Worm (Caenorhabditis elegans): ENCODE measurements around the gene Y59H11AR.10.

Y59H11AR.10 gene

DNA sequence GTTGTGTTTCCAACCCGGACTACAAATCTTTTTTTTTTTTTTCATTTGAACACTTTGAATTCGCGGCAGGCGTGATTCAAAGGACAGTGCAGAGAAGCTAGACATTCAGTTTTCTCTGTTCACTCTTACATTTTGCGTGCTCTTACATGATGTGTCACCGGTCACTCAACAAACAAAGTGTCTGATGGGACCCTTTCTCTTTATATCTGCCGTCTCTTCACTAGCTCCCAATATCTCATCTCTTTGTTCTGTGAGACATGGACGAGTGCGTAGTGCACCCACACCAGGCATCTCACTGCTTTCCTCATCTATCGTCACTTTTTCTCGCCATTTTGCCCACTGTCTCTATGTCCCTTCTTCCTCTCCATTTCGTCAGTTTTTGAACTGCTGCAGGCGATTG lies 15.9 kb upstream of the Y59H11AR.10 start (continued):
- TF ChIP-seq unc-86 (tag; optimal IDR thresholded peaks at IDR 0.05) (peak; percentile 66), aha-1 (tag; optimal IDR thresholded peaks at IDR 0.05) (no peak), lin-15B (tag; optimal IDR thresholded peaks at IDR 0.05) (peak; percentile 55), grh-1 (GFP tag; IDR thresholded peaks at IDR 0.05) (no peak), hpl-2 (GFP tag; optimal IDR thresholded peaks at IDR 0.05) (no peak), snu-23 (GFP tag; optimal IDR thresholded peaks at IDR 0.05) (peak; percentile 58), C04F5.9 (tag; optimal IDR thresholded peaks at IDR 0.05) (no peak), hlh-4 (tag; optimal IDR thresholded peaks at IDR 0.05) (no peak), alr-1 (tag; optimal IDR thresholded peaks at IDR 0.05; ENCODE audit: borderline replicate concordance) (no peak), rnt-1 (tag; optimal IDR thresholded peaks at IDR 0.05) (peak; percentile 86), efl-1 (optimal IDR thresholded peaks at IDR 0.05) (peak; percentile 55 to 59), efl-1 (GFP tag; optimal IDR thresholded peaks at IDR 0.05 in 1 of 2) (peak in 1 of 2 experiments; percentile 31), nhr-12 (tag; optimal IDR thresholded peaks at IDR 0.05) (no peak), mef-2 (tag; optimal IDR thresholded peaks at IDR 0.05) (no peak), nhr-20 (tag; optimal IDR thresholded peaks at IDR 0.05) (peak; percentile 37), pag-3 (tag; optimal IDR thresholded peaks at IDR 0.05; ENCODE audit: borderline replicate concordance, insufficient read depth) (no peak), ceh-88 (GFP tag; IDR thresholded peaks at IDR 0.05) (no peak), nhr-85 (tag) (peak; percentile 81), blmp-1 (tag; optimal IDR thresholded peaks at IDR 0.05) (peak; percentile 34), irx-1 (tag; optimal IDR thresholded peaks at IDR 0.05) (peak; percentile 3), swsn-7 (tag; optimal IDR thresholded peaks at IDR 0.05) (peak; percentile 38), nhr-237 (tag; optimal IDR thresholded peaks at IDR 0.05) (no peak), ceh-63 (GFP tag; optimal IDR thresholded peaks at IDR 0.05) (no peak), aly-2 (tag; optimal IDR thresholded peaks at IDR 0.05) (no peak), unc-130 (tag; optimal IDR thresholded peaks at IDR 0.05) (no peak), efl-3 (GFP tag; optimal IDR thresholded peaks at IDR 0.05) (no peak), nhr-90 (tag; optimal IDR thresholded peaks at IDR 0.05; ENCODE audit: poor library complexity) (no peak), nhr-71 (tag; optimal IDR thresholded peaks at IDR 0.05) (peak; percentile 72), fkh-10 (GFP tag; optimal IDR thresholded peaks at IDR 0.05) (no peak), pqm-1 (tag; optimal IDR thresholded peaks at IDR 0.05) (no peak), pax-3 (tag; optimal IDR thresholded peaks at IDR 0.05) (no peak), nhr-19 (GFP tag; conservative IDR thresholded peaks at IDR 0.05) (peak; percentile 47), Y116A8C.19 (tag; optimal IDR thresholded peaks at IDR 0.05; ENCODE audit: borderline replicate concordance) (no peak), sup-37 (GFP tag; optimal IDR thresholded peaks at IDR 0.05) (no peak), egl-13 (tag; optimal IDR thresholded peaks at IDR 0.05) (no peak), nhr-84 (tag; optimal IDR thresholded peaks at IDR 0.05) (no peak), fkh-4 (tag; optimal IDR thresholded peaks at IDR 0.05; ENCODE audit: borderline replicate concordance) (no peak), zip-4 (GFP tag; optimal IDR thresholded peaks at IDR 0.05) (no peak), nhr-47 (tag; optimal IDR thresholded peaks at IDR 0.05) (peak; percentile 14), isw-1 (GFP tag; IDR thresholded peaks at IDR 0.05) (no peak; the same call in 1 of the 2 replicates), mep-1 (tag; optimal IDR thresholded peaks at IDR 0.05) (peak; percentile 5), nhr-77 (tag; optimal IDR thresholded peaks at IDR 0.05) (peak; percentile 39), fos-1 (tag; optimal IDR thresholded peaks at IDR 0.05) (peak; percentile 4), xbp-1 (tag; optimal IDR thresholded peaks at IDR 0.05) (peak; percentile 38), lsy-2 (tag; optimal IDR thresholded peaks at IDR 0.05) (peak in 1 of 2 experiments; percentile 58), ets-5 (GFP tag; IDR thresholded peaks at IDR 0.05) (no peak), unc-30 (tag; optimal IDR thresholded peaks at IDR 0.05) (no peak), ces-1 (GFP tag; optimal IDR thresholded peaks at IDR 0.05) (no peak), sox-4 (tag; optimal IDR thresholded peaks at IDR 0.05) (no peak), ceh-90 (tag; optimal IDR thresholded peaks at IDR 0.05) (no peak), nhr-76 (tag; optimal IDR thresholded peaks at IDR 0.05) (no peak), lir-3 (tag; optimal IDR thresholded peaks at IDR 0.05; ENCODE audit: poor library complexity) (no peak), ztf-11 (tag; optimal IDR thresholded peaks at IDR 0.05) (no peak), elt-2 (tag; optimal IDR thresholded peaks at IDR 0.05) (no peak)

All from whole organism, L1 larva.